Worm (Caenorhabditis elegans): ENCODE results near the gene R08D7.5.
A peak's percentile ranks its signal among the peaks of the same experiment; 100 is the strongest.

Gene R08D7.5

ce11 chrIII:8973826-8974225 lies at the start of gene R08D7.5:
Gene R08D7.5 (plus strand): TSS chrIII:8974126.
- TF ChIP-seq unc-86 (tag; optimal IDR thresholded peaks at IDR 0.05): no peak
- no peak for TF ChIP-seq ama-1 (optimal IDR thresholded peaks at IDR 0.05)
- no peak for TF ChIP-seq F16B12.6 (tag; optimal IDR thresholded peaks at IDR 0.05)
- no peak for TF ChIP-seq swsn-7 (tag; optimal IDR thresholded peaks at IDR 0.05)
- no peak for TF ChIP-seq ceh-63 (GFP tag; optimal IDR thresholded peaks at IDR 0.05)
- no peak for TF ChIP-seq nhr-12 (tag; optimal IDR thresholded peaks at IDR 0.05)
- TF ChIP-seq fkh-4 (tag; optimal IDR thresholded peaks at IDR 0.05; ENCODE audit: borderline replicate concordance): no peak
- TF ChIP-seq rnt-1 (tag; optimal IDR thresholded peaks at IDR 0.05): no peak
- TF ChIP-seq nhr-237 (tag; optimal IDR thresholded peaks at IDR 0.05): no peak
- no peak for TF ChIP-seq grh-1 (GFP tag; IDR thresholded peaks at IDR 0.05)
- TF ChIP-seq nhr-19 (GFP tag; conservative IDR thresholded peaks at IDR 0.05): no peak
- TF ChIP-seq mef-2 (tag; optimal IDR thresholded peaks at IDR 0.05): no peak
- TF ChIP-seq elt-3 (tag; optimal IDR thresholded peaks at IDR 0.05): no peak
- TF ChIP-seq egl-27 (tag; optimal IDR thresholded peaks at IDR 0.05): no peak

DNA sequence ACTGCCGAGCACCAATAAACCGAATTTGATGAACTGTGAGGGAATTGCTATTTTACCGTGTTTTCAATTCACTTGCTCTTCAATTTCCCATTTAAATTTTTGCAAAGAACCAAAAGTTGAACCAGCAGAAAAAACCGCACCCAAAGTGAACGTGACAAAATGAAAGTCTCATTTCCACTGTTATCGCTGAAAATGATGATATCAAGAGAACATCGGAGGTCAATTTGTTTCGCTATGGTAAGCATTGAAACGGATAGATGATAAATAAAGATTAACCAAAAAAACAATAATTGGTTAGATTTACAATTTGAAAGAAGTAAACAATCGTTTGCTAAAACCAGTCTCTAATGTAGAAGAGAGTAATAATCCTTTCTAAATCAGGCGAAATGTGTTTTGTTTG lies 48.4 kb upstream of the R08D7.5 start:
- TF ChIP-seq C04F5.9 (tag; optimal IDR thresholded peaks at IDR 0.05) (no peak), nhr-85 (tag) (peak; percentile 51), blmp-1 (tag; optimal IDR thresholded peaks at IDR 0.05) (peak; percentile 31), hpl-2 (GFP tag; optimal IDR thresholded peaks at IDR 0.05) (no peak)

- TF ChIP-seq fkh-8 (tag; optimal IDR thresholded peaks at IDR 0.05): no peak
- no peak for TF ChIP-seq nhr-77 (tag; optimal IDR thresholded peaks at IDR 0.05)
- TF ChIP-seq irx-1 (tag; optimal IDR thresholded peaks at IDR 0.05): no peak
- TF ChIP-seq nhr-19 (GFP tag; conservative IDR thresholded peaks at IDR 0.05): no peak
- no peak for TF ChIP-seq ceh-88 (GFP tag; IDR thresholded peaks at IDR 0.05)
- no peak for TF ChIP-seq egl-13 (tag; optimal IDR thresholded peaks at IDR 0.05)
- no peak for TF ChIP-seq unc-130 (tag; optimal IDR thresholded peaks at IDR 0.05)
- no peak for TF ChIP-seq tbx-2 (tag; optimal IDR thresholded peaks at IDR 0.05)
- no peak for TF ChIP-seq aly-2 (tag; optimal IDR thresholded peaks at IDR 0.05)
- TF ChIP-seq lin-14 (GFP tag; optimal IDR thresholded peaks at IDR 0.05): peak; percentile 62
- TF ChIP-seq isw-1 (GFP tag; IDR thresholded peaks at IDR 0.05): no peak
- peak; percentile 50 for TF ChIP-seq nhr-20 (tag; optimal IDR thresholded peaks at IDR 0.05)
- no peak for TF ChIP-seq C04F5.9 (tag; optimal IDR thresholded peaks at IDR 0.05)
- peak in 2 of 3 experiments; percentile 6 to 26 for TF ChIP-seq dpl-1 (GFP tag; optimal IDR thresholded peaks at IDR 0.05)
- TF ChIP-seq mep-1 (tag; optimal IDR thresholded peaks at IDR 0.05): peak; percentile 33
- TF ChIP-seq blmp-1 (tag; optimal IDR thresholded peaks at IDR 0.05): peak; percentile 87
- peak; percentile 13 for TF ChIP-seq nhr-71 (tag; optimal IDR thresholded peaks at IDR 0.05)
- TF ChIP-seq fkh-4 (tag; optimal IDR thresholded peaks at IDR 0.05; ENCODE audit: borderline replicate concordance): no peak
- TF ChIP-seq zag-1 (tag; optimal IDR thresholded peaks at IDR 0.05): no peak
- TF ChIP-seq ceh-82 (tag; optimal IDR thresholded peaks at IDR 0.05): no peak
- TF ChIP-seq lir-3 (tag; optimal IDR thresholded peaks at IDR 0.05; ENCODE audit: poor library complexity): no peak
- TF ChIP-seq ceh-90 (tag; optimal IDR thresholded peaks at IDR 0.05): no peak
- TF ChIP-seq efl-3 (GFP tag; optimal IDR thresholded peaks at IDR 0.05): no peak
- no peak for TF ChIP-seq skn-1 (tag; optimal IDR thresholded peaks at IDR 0.05)
- TF ChIP-seq xbp-1 (tag; optimal IDR thresholded peaks at IDR 0.05): no peak
- no peak for TF ChIP-seq sptf-1 (tag; optimal IDR thresholded peaks at IDR 0.05)
- TF ChIP-seq F16B12.6 (tag; optimal IDR thresholded peaks at IDR 0.05): no peak
- no peak for TF ChIP-seq dsc-1 (tag; optimal IDR thresholded peaks at IDR 0.05)
- no peak for TF ChIP-seq lsy-2 (tag; optimal IDR thresholded peaks at IDR 0.05)
- TF ChIP-seq lin-13 (GFP tag; optimal IDR thresholded peaks at IDR 0.05): no peak
- no peak for TF ChIP-seq mdl-1 (tag; optimal IDR thresholded peaks at IDR 0.05)
- TF ChIP-seq Y116A8C.19 (tag; optimal IDR thresholded peaks at IDR 0.05; ENCODE audit: borderline replicate concordance): no peak
- TF ChIP-seq elt-3 (tag; optimal IDR thresholded peaks at IDR 0.05): no peak
- TF ChIP-seq unc-62 (GFP tag; optimal IDR thresholded peaks at IDR 0.05): no peak
- TF ChIP-seq ama-1 (optimal IDR thresholded peaks at IDR 0.05): no peak
- TF ChIP-seq nhr-84 (tag; optimal IDR thresholded peaks at IDR 0.05): no peak
- peak; percentile 20 for TF ChIP-seq snu-23 (GFP tag; optimal IDR thresholded peaks at IDR 0.05)
Observed at ce11 chrIII:8926512-8926911, 47.4 kb upstream of the R08D7.5 start.
